Worm (Caenorhabditis elegans) whole organism, midembryonic: ENCODE data around the gene R02F2.8.

Experiments used
- cog-1 ChIP-seq: sonication (generic microtip); optimal IDR thresholded peaks from 2 replicates; lab custom pipeline; 2016; ENCODE audit warnings: missing genetic modification characterization, missing compliant biosample characterization
- ref-1 ChIP-seq: fragments of 200-800 bp; sonication (Bioruptor generic); conservative IDR thresholded peaks from 2 replicates; pipeline ENCODE4 v1.3.6; 2022; ENCODE audit warnings: missing genetic modification reagents, missing genetic modification characterization, missing compliant biosample characterization
- tab-1 ChIP-seq: fragments of 200-800 bp; sonication (Bioruptor generic); IDR thresholded peaks from 2 replicates; pipeline ENCODE4 v1.3.6; 2022; ENCODE audit warnings: missing genetic modification characterization, missing compliant biosample characterization
- ztf-29 ChIP-seq: fragments of 200-800 bp; sonication (Bioruptor generic); IDR thresholded peaks from 2 replicates; pipeline ENCODE4 v1.3.6; 2022; ENCODE audit warnings: missing genetic modification reagents, missing genetic modification characterization, missing compliant biosample characterization

ce11 chrIII:5504164-5504563 is 9.1 kb upstream of the R02F2.8 start:
- TF ChIP-seq tab-1 (GFP tag; lab: Robert Waterston, UW) (no peak), ref-1 (GFP tag; lab: Robert Waterston, UW) (no peak), cog-1 (tag; lab: Kevin White, UChicago) (no peak), ztf-29 (GFP tag; lab: Robert Waterston, UW) (no peak)
